Worm (Caenorhabditis elegans) whole organism, young adult: ENCODE results near the gene ocr-4.
A peak's percentile ranks its signal among the peaks of the same experiment; 100 is the strongest.

Experiments used
- B0336.3 ChIP-seq: fragments of 200-800 bp; sonication (Bioruptor generic); IDR thresholded peaks from 2 replicates; pipeline ENCODE4 v1.3.6; 2022; ENCODE audit warnings: missing genetic modification characterization, missing compliant biosample characterization
- C06A6.2 ChIP-seq: fragments of 200-800 bp; sonication (Bioruptor generic); conservative IDR thresholded peaks from 2 replicates; pipeline ENCODE4 v1.3.6; 2022; ENCODE audit warnings: missing genetic modification characterization, missing compliant biosample characterization
- C17E4.6 ChIP-seq: fragments of 200-800 bp; sonication (Bioruptor generic); IDR thresholded peaks from 2 replicates; pipeline ENCODE4 v1.3.6; 2022; ENCODE audit warnings: missing genetic modification reagents, missing genetic modification characterization, missing compliant biosample characterization
- F10E7.11 ChIP-seq: sonication (generic microtip); optimal IDR thresholded peaks from 2 replicates; lab custom pipeline; 2017; ENCODE audit warnings: mild to moderate bottlenecking, missing genetic modification characterization, moderate library complexity, missing compliant biosample characterization
- F33H1.4 ChIP-seq: fragments of 200-800 bp; sonication (Bioruptor generic); IDR thresholded peaks from 2 replicates; pipeline ENCODE4 v1.3.6; 2022; ENCODE audit warnings: missing genetic modification reagents, missing genetic modification characterization, missing compliant biosample characterization
- F49E8.2 ChIP-seq: sonication (generic microtip); optimal IDR thresholded peaks from 3 replicates; lab custom pipeline; 2017; ENCODE audit warnings: missing genetic modification characterization, mild to moderate bottlenecking, missing compliant biosample characterization, antibody characterized with exemption, moderate library complexity; ENCODE audit not compliant: insufficient read depth
- F57A8.1 ChIP-seq: fragments of 200-800 bp; sonication (Bioruptor generic); optimal IDR thresholded peaks from 2 replicates; lab custom pipeline; 2018; ENCODE audit warnings: mild to moderate bottlenecking, missing genetic modification characterization, moderate library complexity, missing compliant biosample characterization
- K12H6.12 ChIP-seq: fragments of 200-800 bp; sonication (Bioruptor generic); optimal IDR thresholded peaks from 2 replicates; lab custom pipeline; 2018; ENCODE audit warnings: mild to moderate bottlenecking, missing genetic modification characterization, missing compliant biosample characterization
- Y53F4B.3 ChIP-seq: fragments of 200-800 bp; sonication (Bioruptor generic); IDR thresholded peaks from 2 replicates; pipeline ENCODE4 v1.3.6; 2022; ENCODE audit warnings: missing genetic modification reagents, missing genetic modification characterization, missing compliant biosample characterization
- Y53G8AR.9 ChIP-seq: fragments of 200-800 bp; sonication (Bioruptor generic); conservative IDR thresholded peaks from 2 replicates; pipeline ENCODE4 v1.3.6; 2022; ENCODE audit warnings: missing genetic modification reagents, missing genetic modification characterization, missing compliant biosample characterization
- Y79H2A.3 ChIP-seq: fragments of 200-800 bp; sonication (Bioruptor generic); conservative IDR thresholded peaks from 2 replicates; pipeline ENCODE4 v1.3.6; 2022; ENCODE audit warnings: missing genetic modification reagents, missing genetic modification characterization, missing compliant biosample characterization
- aptf-2 ChIP-seq: fragments of 200-800 bp; sonication (Bioruptor generic); conservative IDR thresholded peaks from 2 replicates; pipeline ENCODE4 v1.3.6; 2022; ENCODE audit warnings: missing genetic modification reagents, missing genetic modification characterization, missing compliant biosample characterization
- aptf-3 ChIP-seq: fragments of 200-800 bp; sonication (Bioruptor generic); IDR thresholded peaks from 2 replicates; pipeline ENCODE4 v1.3.6; 2022; ENCODE audit warnings: missing genetic modification characterization, missing compliant biosample characterization
- athp-1 ChIP-seq: sonication (generic microtip); optimal IDR thresholded peaks from 2 replicates; lab custom pipeline; 2017; ENCODE audit warnings: mild to moderate bottlenecking, missing genetic modification characterization, missing compliant biosample characterization
- attf-5 ChIP-seq: fragments of 200-800 bp; sonication (Bioruptor generic); optimal IDR thresholded peaks from 2 replicates; lab custom pipeline; 2018; ENCODE audit warnings: mild to moderate bottlenecking, missing genetic modification characterization, missing compliant biosample characterization
- ceh-79 ChIP-seq: sonication (generic microtip); optimal IDR thresholded peaks from 2 replicates; lab custom pipeline; 2017; ENCODE audit warnings: mild to moderate bottlenecking, missing genetic modification characterization, missing compliant biosample characterization
- ceh-91 ChIP-seq: fragments of 200-800 bp; sonication (Bioruptor generic); IDR thresholded peaks from 2 replicates; pipeline ENCODE4 v1.3.6; 2022; ENCODE audit warnings: missing genetic modification reagents, missing genetic modification characterization, missing compliant biosample characterization
- chd-7 ChIP-seq: sonication (generic microtip); optimal IDR thresholded peaks from 2 replicates; lab custom pipeline; 2016; ENCODE audit warnings: mild to moderate bottlenecking, missing genetic modification characterization, moderate library complexity, missing compliant biosample characterization
- die-1 ChIP-seq: sonication (generic microtip); optimal IDR thresholded peaks from 2 replicates; lab custom pipeline; 2016; ENCODE audit warnings: missing genotype, mild to moderate bottlenecking, missing genetic modification characterization, missing compliant biosample characterization
- dox-1 ChIP-seq: fragments of 200-800 bp; sonication (Bioruptor generic); IDR thresholded peaks from 2 replicates; pipeline ENCODE4 v1.3.6; 2022; ENCODE audit warnings: missing genetic modification reagents, missing genetic modification characterization, missing compliant biosample characterization
- egl-44 ChIP-seq: fragments of 200-800 bp; sonication (Bioruptor generic); IDR thresholded peaks from 2 replicates; pipeline ENCODE4 v1.3.6; 2022; ENCODE audit warnings: missing genetic modification reagents, missing genetic modification characterization, missing compliant biosample characterization
- ekl-4 ChIP-seq: fragments of 200-800 bp; sonication (Bioruptor generic); IDR thresholded peaks from 2 replicates; pipeline ENCODE4 v1.3.6; 2022; ENCODE audit warnings: missing genetic modification reagents, missing genetic modification characterization, missing compliant biosample characterization
- fkh-3 ChIP-seq: sonication (generic microtip); optimal IDR thresholded peaks from 2 replicates; lab custom pipeline; 2016; ENCODE audit warnings: mild to moderate bottlenecking, missing genetic modification characterization, missing compliant biosample characterization
- hlh-12 ChIP-seq: sonication (generic microtip); optimal IDR thresholded peaks from 2 replicates; lab custom pipeline; 2016; ENCODE audit warnings: missing genetic modification characterization, missing compliant biosample characterization
- hmg-1.2 ChIP-seq: fragments of 200-800 bp; sonication (Bioruptor generic); IDR thresholded peaks from 2 replicates; pipeline ENCODE4 v1.3.6; 2022; ENCODE audit warnings: missing genetic modification reagents, missing genetic modification characterization, missing compliant biosample characterization
- hrde-1 ChIP-seq: sonication (generic microtip); optimal IDR thresholded peaks from 2 replicates; lab custom pipeline; 2016; ENCODE audit warnings: missing genetic modification characterization, mild to moderate bottlenecking, missing compliant biosample characterization, moderate library complexity, missing genotype, missing genetic modification reagents, borderline replicate concordance
- hsf-1 ChIP-seq: fragments of 200-800 bp; sonication (Bioruptor generic); IDR thresholded peaks from 2 replicates; pipeline ENCODE4 v1.3.6; 2022; ENCODE audit warnings: missing genetic modification reagents, missing genetic modification characterization, missing compliant biosample characterization
- lag-1 ChIP-seq: fragments of 200-800 bp; sonication (Bioruptor generic); IDR thresholded peaks from 2 replicates; pipeline ENCODE4 v1.3.6; 2022; ENCODE audit warnings: missing genetic modification reagents, missing genetic modification characterization, missing compliant biosample characterization
- let-526 ChIP-seq: fragments of 200-800 bp; sonication (Bioruptor generic); IDR thresholded peaks from 2 replicates; pipeline ENCODE4 v1.3.6; 2022; ENCODE audit warnings: missing genetic modification reagents, missing genetic modification characterization, missing compliant biosample characterization
- let-607 ChIP-seq, 2 experiments: fragments of 200-800 bp in 1 of 2; sonication (Bioruptor generic) in 1 of 2; sonication (generic microtip) in 1 of 2; optimal IDR thresholded peaks; 2 replicates each; lab custom pipeline; 2016 to 2018; ENCODE audit warnings: mild to moderate bottlenecking in 2 of 2, missing compliant biosample characterization in 2 of 2, missing genetic modification characterization in 2 of 2, moderate library complexity in 2 of 2, missing genotype in 1 of 2
- lin-26 ChIP-seq: fragments of 200-800 bp; sonication (Bioruptor generic); IDR thresholded peaks from 2 replicates; pipeline ENCODE4 v1.3.6; 2022; ENCODE audit warnings: missing genetic modification reagents, missing genetic modification characterization, missing compliant biosample characterization
- lin-35 ChIP-seq, 3 experiments: fragments of 150-350 bp in 2 of 3; sonication (generic microtip) in 1 of 3; optimal IDR thresholded peaks; 2 replicates each; lab custom pipeline; 2014 to 2018; ENCODE audit warnings: missing biosample characterization in 3 of 3, missing genetic modification characterization in 3 of 3, missing genetic modification reagents in 3 of 3
- madf-3 ChIP-seq: fragments of 200-800 bp; sonication (Bioruptor generic); IDR thresholded peaks from 2 replicates; pipeline ENCODE4 v1.3.6; 2022; ENCODE audit warnings: missing genetic modification reagents, missing genetic modification characterization, missing compliant biosample characterization
- madf-6 ChIP-seq: fragments of 200-800 bp; sonication (Bioruptor generic); IDR thresholded peaks from 2 replicates; pipeline ENCODE4 v1.3.6; 2022; ENCODE audit warnings: missing genetic modification reagents, missing genetic modification characterization, missing compliant biosample characterization
- madf-8 ChIP-seq: fragments of 200-800 bp; sonication (Bioruptor generic); conservative IDR thresholded peaks from 2 replicates; pipeline ENCODE4 v1.3.6; 2022; ENCODE audit warnings: missing genetic modification reagents, missing genetic modification characterization, missing compliant biosample characterization
- mcd-1 ChIP-seq: fragments of 200-800 bp; sonication (Bioruptor generic); IDR thresholded peaks from 2 replicates; pipeline ENCODE4 v1.3.6; 2022; ENCODE audit warnings: missing genetic modification reagents, missing genetic modification characterization, missing compliant biosample characterization
- mel-28 ChIP-seq: sonication (generic microtip); optimal IDR thresholded peaks from 2 replicates; lab custom pipeline; 2016; ENCODE audit warnings: borderline replicate concordance, mild to moderate bottlenecking, missing genetic modification characterization, missing compliant biosample characterization
- nfya-2 ChIP-seq: fragments of 200-800 bp; sonication (Bioruptor generic); IDR thresholded peaks from 2 replicates; pipeline ENCODE4 v1.3.6; 2022; ENCODE audit warnings: missing genetic modification reagents, missing genetic modification characterization, missing compliant biosample characterization
- nhr-179 ChIP-seq: sonication (generic microtip); optimal IDR thresholded peaks from 2 replicates; lab custom pipeline; 2016; ENCODE audit warnings: mild to moderate bottlenecking, missing genetic modification characterization, missing compliant biosample characterization
- nhr-27 ChIP-seq: fragments of 200-800 bp; sonication (Bioruptor generic); optimal IDR thresholded peaks from 2 replicates; lab custom pipeline; 2018; ENCODE audit warnings: mild to moderate bottlenecking, missing genetic modification characterization, moderate library complexity, missing compliant biosample characterization
- nhr-80 ChIP-seq: sonication (generic microtip); optimal IDR thresholded peaks from 2 replicates; lab custom pipeline; 2016; ENCODE audit warnings: missing genetic modification characterization, missing compliant biosample characterization
- pbrm-1 ChIP-seq: fragments of 200-800 bp; sonication (Bioruptor generic); IDR thresholded peaks from 2 replicates; pipeline ENCODE4 v1.3.6; 2022; ENCODE audit warnings: missing genetic modification reagents, missing genetic modification characterization, missing compliant biosample characterization
- sdz-38 ChIP-seq: sonication (generic microtip); optimal IDR thresholded peaks from 2 replicates; lab custom pipeline; 2016; ENCODE audit warnings: missing genotype, missing genetic modification characterization, missing compliant biosample characterization
- sea-2 ChIP-seq: fragments of 200-800 bp; sonication (Bioruptor generic); IDR thresholded peaks from 2 replicates; pipeline ENCODE4 v1.3.6; 2022; ENCODE audit warnings: missing genetic modification characterization, missing compliant biosample characterization
- snpc-1.1 ChIP-seq: sonication (generic microtip); optimal IDR thresholded peaks from 2 replicates; lab custom pipeline; 2017; ENCODE audit warnings: missing genetic modification characterization, mild to moderate bottlenecking, missing compliant biosample characterization, antibody characterized with exemption, moderate library complexity, missing genotype, missing genetic modification reagents; ENCODE audit not compliant: insufficient read depth
- snpc-3.4 ChIP-seq: sonication (generic microtip); optimal IDR thresholded peaks from 2 replicates; lab custom pipeline; 2017; ENCODE audit warnings: missing genetic modification characterization, mild to moderate bottlenecking, missing compliant biosample characterization, antibody characterized with exemption, moderate library complexity, missing genotype, missing genetic modification reagents
- zfh-2 ChIP-seq: fragments of 200-800 bp; sonication (Bioruptor generic); conservative IDR thresholded peaks from 2 replicates; pipeline ENCODE4 v1.3.6; 2022; ENCODE audit warnings: missing genetic modification reagents, missing genetic modification characterization, missing compliant biosample characterization
- zim-3 ChIP-seq: sonication (generic microtip); optimal IDR thresholded peaks from 2 replicates; lab custom pipeline; 2017; ENCODE audit warnings: mild to moderate bottlenecking, missing genetic modification characterization, moderate library complexity, missing compliant biosample characterization

ocr-4 gene

ce11 chrIV:7312620-7313194 lies 19.9 kb downstream of the ocr-4 start (continued):
- no peak for TF ChIP-seq Y79H2A.3
- peak; percentile 51 for TF ChIP-seq snpc-3.4 (tag; lab: Kevin White, UChicago)
- TF ChIP-seq F33H1.4 = peak; percentile 40
- TF ChIP-seq ceh-79 (tag; lab: Kevin White, UChicago) = no peak
- 0 out of 2 replicates have a peak, but pooled peaks have one; percentile 58 for TF ChIP-seq hsf-1 (GFP tag; lab: Robert Waterston, UW)
- TF ChIP-seq F49E8.2 (tag; lab: Kevin White, UChicago) = no peak
- TF ChIP-seq mcd-1 (GFP tag; lab: Robert Waterston, UW) = 0 out of 2 replicates have a peak, but pooled peaks have one; percentile 9
- TF ChIP-seq F10E7.11 (tag; lab: Kevin White, UChicago) = no peak
- no peak for TF ChIP-seq dox-1 (GFP tag; lab: Robert Waterston, UW)
- peak; percentile 6; the same call in 1 of the 2 replicates for TF ChIP-seq madf-3 (GFP tag; lab: Robert Waterston, UW)
- no peak for TF ChIP-seq fkh-3 (tag; lab: Kevin White, UChicago)
- TF ChIP-seq zim-3 (tag; lab: Kevin White, UChicago) = no peak
- TF ChIP-seq ceh-91 = no peak
- no peak for TF ChIP-seq nhr-80
- TF ChIP-seq nhr-27 (tag; lab: Kevin White, UChicago) = no peak
- TF ChIP-seq sdz-38 (tag; lab: Kevin White, UChicago) = no peak
- peak; percentile 71; the same call in 1 of the 2 replicates for TF ChIP-seq ekl-4 (GFP tag; lab: Robert Waterston, UW)
- no peak for TF ChIP-seq lag-1
- peak; percentile 50 for TF ChIP-seq hrde-1 (tag; lab: Kevin White, UChicago)
- peak; percentile 5; the same call in 1 of the 2 replicates for TF ChIP-seq lin-26
- no peak for TF ChIP-seq nfya-2 (GFP tag; lab: Robert Waterston, UW)
- TF ChIP-seq C17E4.6 (GFP tag; lab: Robert Waterston, UW) = no peak
- no peak for TF ChIP-seq nhr-179 (tag; lab: Kevin White, UChicago)
- TF ChIP-seq hlh-12 (tag; lab: Kevin White, UChicago) = no peak
- no peak for TF ChIP-seq Y53F4B.3 (GFP tag; lab: Robert Waterston, UW)
- no peak for TF ChIP-seq athp-1 (tag; lab: Kevin White, UChicago)
- no peak for TF ChIP-seq C06A6.2 (GFP tag; lab: Robert Waterston, UW)
- TF ChIP-seq chd-7 (tag; lab: Kevin White, UChicago) = no peak
- TF ChIP-seq K12H6.12 (tag; lab: Kevin White, UChicago) = no peak
- no peak for TF ChIP-seq let-526
- no peak for TF ChIP-seq hmg-1.2 (GFP tag; lab: Robert Waterston, UW)
- TF ChIP-seq die-1 (tag; lab: Kevin White, UChicago) = no peak
- no peak for TF ChIP-seq sea-2 (GFP tag; lab: Robert Waterston, UW)
- TF ChIP-seq mel-28 (tag; lab: Kevin White, UChicago) = no peak
- TF ChIP-seq aptf-3 = no peak
- TF ChIP-seq lin-35 (GFP tag; optimal IDR thresholded peaks at IDR 0.05; lab: Kevin White, UChicago) = no peak
- TF ChIP-seq madf-6 (GFP tag; lab: Robert Waterston, UW) = no peak; the same call in none of the 2 replicates
- TF ChIP-seq F57A8.1 (GFP tag; lab: Kevin White, UChicago) = no peak
- TF ChIP-seq B0336.3 (GFP tag; lab: Robert Waterston, UW) = peak; percentile 79
- no peak for TF ChIP-seq let-607 (tag; optimal IDR thresholded peaks at IDR 0.05; lab: Kevin White, UChicago)
- no peak for TF ChIP-seq Y53G8AR.9 (GFP tag; lab: Robert Waterston, UW)
- TF ChIP-seq attf-5 = no peak
- TF ChIP-seq madf-8 = 0 out of 2 replicates have a peak, but pooled peaks have one; percentile 4
- TF ChIP-seq egl-44 (GFP tag; lab: Robert Waterston, UW) = no peak
- TF ChIP-seq zfh-2 = no peak
- TF ChIP-seq pbrm-1 (GFP tag; lab: Robert Waterston, UW) = no peak
- TF ChIP-seq aptf-2 = no peak
- peak; percentile 18 for TF ChIP-seq snpc-1.1 (tag; lab: Kevin White, UChicago)
